Worm (Caenorhabditis elegans): ENCODE results near the gene xrn-2.

- no peak for TF ChIP-seq mdl-1 (tag; optimal IDR thresholded peaks at IDR 0.05)
- no peak for TF ChIP-seq nhr-77 (tag; optimal IDR thresholded peaks at IDR 0.05)
- no peak for TF ChIP-seq ceh-82 (tag; optimal IDR thresholded peaks at IDR 0.05)
- no peak for TF ChIP-seq pha-4 (tag; optimal IDR thresholded peaks at IDR 0.05)
- no peak for TF ChIP-seq nhr-11 (tag; optimal IDR thresholded peaks at IDR 0.05)
Measured at ce11 chrII:14106164-14106563, 49.4 kb upstream of the xrn-2 start.

Data from whole organism, L3 larva.